Fruit fly (Drosophila melanogaster): Measurements from ENCODE around the gene Pi4KIIIalpha.

Pi4KIIIalpha gene

dm6 chrX:2608470-2609157 lies 16.0 kb upstream of the Pi4KIIIalpha start, which contains the start of gene Smyd3 (continued):
- no peak for TF ChIP-seq CG15011 (GFP tag; optimal IDR thresholded peaks at IDR 0.05)
- no peak for TF ChIP-seq Hr78 (GFP tag; optimal IDR thresholded peaks at IDR 0.05)
- TF ChIP-seq prd (optimal IDR thresholded peaks at IDR 0.05), result no peak
- peak; percentile 86 for TF ChIP-seq prd (GFP tag; IDR thresholded peaks at IDR 0.05)
- TF ChIP-seq CG12219 (GFP tag; optimal IDR thresholded peaks at IDR 0.05), result peak; percentile 49
- TF ChIP-seq CG12744 (GFP tag; optimal IDR thresholded peaks at IDR 0.05), result peak; percentile 67
- peak; percentile 58 for TF ChIP-seq crc (GFP tag; optimal IDR thresholded peaks at IDR 0.05)
- peak; percentile 62 for TF ChIP-seq jumu (GFP tag; optimal IDR thresholded peaks at IDR 0.05)
- peak; percentile 79 for TF ChIP-seq Sox102F (GFP tag; optimal IDR thresholded peaks at IDR 0.05)
- TF ChIP-seq Hmx (GFP tag; optimal IDR thresholded peaks at IDR 0.05), result no peak
- no peak for TF ChIP-seq Tbp (GFP tag; optimal IDR thresholded peaks at IDR 0.05)
- peak; percentile 79 for TF ChIP-seq ranshi (GFP tag; IDR thresholded peaks at IDR 0.05)
- TF ChIP-seq az2 (GFP tag; optimal IDR thresholded peaks at IDR 0.05), result peak; percentile 81
- TF ChIP-seq lab (GFP tag; optimal IDR thresholded peaks at IDR 0.05), result no peak
- peak; percentile 89 for TF ChIP-seq gro (GFP tag; optimal IDR thresholded peaks at IDR 0.05)
- TF ChIP-seq CG10209 (GFP tag; optimal IDR thresholded peaks at IDR 0.05), result peak; percentile 59
- TF ChIP-seq CG16863 (GFP tag; optimal IDR thresholded peaks at IDR 0.05), result peak; percentile 58
- TF ChIP-seq CG10959 (GFP tag; IDR thresholded peaks at IDR 0.05), result peak; percentile 62
- peak; percentile 61 for TF ChIP-seq CG5245 (GFP tag; optimal IDR thresholded peaks at IDR 0.05)
- TF ChIP-seq CG8089 (GFP tag; optimal IDR thresholded peaks at IDR 0.05), result peak; percentile 32
- peak; percentile 77 for TF ChIP-seq CG4854 (GFP tag; optimal IDR thresholded peaks at IDR 0.05)
- peak; percentile 67 for TF ChIP-seq CG15514 (GFP tag; optimal IDR thresholded peaks at IDR 0.05)
- TF ChIP-seq kah (GFP tag; optimal IDR thresholded peaks at IDR 0.05), result peak; percentile 23
- peak; percentile 37 for TF ChIP-seq MTF-1 (GFP tag; optimal IDR thresholded peaks at IDR 0.05; ENCODE audit: borderline replicate concordance)
- TF ChIP-seq Bteb2 (GFP tag; optimal IDR thresholded peaks at IDR 0.05), result peak; percentile 69
- no peak for TF ChIP-seq corto (GFP tag; optimal IDR thresholded peaks at IDR 0.05)
- TF ChIP-seq CG17328 (GFP tag; IDR thresholded peaks at IDR 0.05), result peak; percentile 80
- TF ChIP-seq dmrt99B (tag; optimal IDR thresholded peaks at IDR 0.05), result no peak
- peak; percentile 70 for TF ChIP-seq CHES-1-like (GFP tag; optimal IDR thresholded peaks at IDR 0.05)
- peak; percentile 65 for TF ChIP-seq Optix (GFP tag; IDR thresholded peaks at IDR 0.05)
- TF ChIP-seq CG30431 (GFP tag; optimal IDR thresholded peaks at IDR 0.05), result peak; percentile 62
- peak; percentile 54 for TF ChIP-seq sug (tag; optimal IDR thresholded peaks at IDR 0.05)
- TF ChIP-seq CG8281 (tag; optimal IDR thresholded peaks at IDR 0.05), result peak; percentile 1
- TF ChIP-seq CG7357 (GFP tag; IDR thresholded peaks at IDR 0.05), result peak; percentile 56; the same call in 1 of the 3 replicates
- no peak for TF ChIP-seq zen2 (GFP tag; IDR thresholded peaks at IDR 0.05; ENCODE audit: partially characterized antibody)
- TF ChIP-seq peb (GFP tag; IDR thresholded peaks at IDR 0.05), result 0 out of 2 replicates have a peak, but pooled peaks have one; percentile 35
- TF ChIP-seq so (GFP tag; IDR thresholded peaks at IDR 0.05), result peak; percentile 69; the same call in 1 of the 3 replicates
- TF ChIP-seq CG4282 (GFP tag; optimal IDR thresholded peaks at IDR 0.05), result no peak
- no peak for TF ChIP-seq CG4328 (GFP tag; optimal IDR thresholded peaks at IDR 0.05)
- TF ChIP-seq CG9609 (GFP tag; optimal IDR thresholded peaks at IDR 0.05), result peak; percentile 65
- peak; percentile 73 for TF ChIP-seq CG1603 (tag; optimal IDR thresholded peaks at IDR 0.05)
- TF ChIP-seq otp (GFP tag; IDR thresholded peaks at IDR 0.05), result peak; percentile 84
- no peak for TF ChIP-seq CG7963 (GFP tag; IDR thresholded peaks at IDR 0.05; ENCODE audit: partially characterized antibody)
- TF ChIP-seq CG18011 (GFP tag; optimal IDR thresholded peaks at IDR 0.05), result peak; percentile 71
- peak; percentile 76 for TF ChIP-seq chn (GFP tag; optimal IDR thresholded peaks at IDR 0.05)
- peak; percentile 76 for TF ChIP-seq CG2712 (tag; optimal IDR thresholded peaks at IDR 0.05)
- TF ChIP-seq onecut (GFP tag; IDR thresholded peaks at IDR 0.05), result peak; percentile 55
- peak; percentile 40 for TF ChIP-seq Spps (tag; optimal IDR thresholded peaks at IDR 0.05)
- peak; percentile 87 for TF ChIP-seq zfh1 (GFP tag; IDR thresholded peaks at IDR 0.05)
